Fruit fly (Drosophila melanogaster) whole organism, embryonic: ENCODE results near the gene CG5181.

ENCODE experiments used
- C15 ChIP-seq: fragments of 200-800 bp; sonication (Bioruptor generic); IDR thresholded peaks from 3 replicates; pipeline ENCODE4 v1.3.6; 2022; ENCODE audit warnings: missing biosample characterization, missing genetic modification characterization
- CG10979 ChIP-seq: fragments of 200-800 bp; sonication (Bioruptor generic); optimal IDR thresholded peaks from 2 replicates; lab custom pipeline; 2018; ENCODE audit warnings: missing biosample characterization, mild to moderate bottlenecking, missing genetic modification characterization, moderate library complexity
- CG11398 ChIP-seq: fragments of 200-800 bp; sonication (Bioruptor generic); optimal IDR thresholded peaks from 2 replicates; lab custom pipeline; 2016; ENCODE audit warnings: missing biosample characterization, missing genetic modification characterization
- CG12071 ChIP-seq: fragments of 200-800 bp; sonication (Bioruptor generic); optimal IDR thresholded peaks from 3 replicates; lab custom pipeline; 2018; ENCODE audit warnings: missing biosample characterization, mild to moderate bottlenecking, missing genetic modification characterization
- CG12769 ChIP-seq: fragments of 200-800 bp; sonication (Bioruptor generic); optimal IDR thresholded peaks from 2 replicates; lab custom pipeline; 2019; ENCODE audit warnings: missing biosample characterization, mild to moderate bottlenecking, missing genetic modification characterization, moderate library complexity
- CG15011 ChIP-seq: fragments of 200-800 bp; sonication (Bioruptor generic); optimal IDR thresholded peaks from 3 replicates; lab custom pipeline; 2018; ENCODE audit warnings: missing biosample characterization, mild to moderate bottlenecking, missing genetic modification characterization
- CG17328 ChIP-seq: fragments of 200-800 bp; sonication (Bioruptor generic); IDR thresholded peaks from 2 replicates; pipeline ENCODE4 v1.3.6; 2022; ENCODE audit warnings: missing biosample characterization, missing genetic modification characterization
- CG17568 ChIP-seq: fragments of 200-800 bp; sonication (Bioruptor generic); optimal IDR thresholded peaks from 2 replicates; lab custom pipeline; 2018; ENCODE audit warnings: missing biosample characterization, mild to moderate bottlenecking, missing genetic modification characterization, moderate library complexity
- CG2120 ChIP-seq: fragments of 200-800 bp; sonication (Bioruptor generic); optimal IDR thresholded peaks from 3 replicates; lab custom pipeline; 2016; ENCODE audit warnings: missing biosample characterization, missing genetic modification characterization
- CG3163 ChIP-seq: fragments of 200-800 bp; sonication (Bioruptor generic); optimal IDR thresholded peaks from 3 replicates; lab custom pipeline; 2016; ENCODE audit warnings: missing biosample characterization, missing genetic modification characterization
- CG3838 ChIP-seq: fragments of 200-800 bp; sonication (Bioruptor generic); optimal IDR thresholded peaks from 3 replicates; lab custom pipeline; 2016; ENCODE audit warnings: missing biosample characterization, missing genetic modification characterization
- CG4328 ChIP-seq: fragments of 200-800 bp; sonication (Bioruptor generic); optimal IDR thresholded peaks from 3 replicates; lab custom pipeline; 2017; ENCODE audit warnings: missing biosample characterization, missing genetic modification reagents, missing genetic modification characterization
- CG4424 ChIP-seq: fragments of 200-800 bp; sonication (Bioruptor generic); optimal IDR thresholded peaks from 3 replicates; lab custom pipeline; 2016; ENCODE audit warnings: missing biosample characterization, missing genetic modification characterization
- CG4617 ChIP-seq: fragments of 200-800 bp; sonication (Bioruptor generic); optimal IDR thresholded peaks from 3 replicates; lab custom pipeline; 2016; ENCODE audit warnings: missing biosample characterization, missing genetic modification characterization, borderline replicate concordance
- CG4707 ChIP-seq: fragments of 200-800 bp; sonication (Bioruptor generic); optimal IDR thresholded peaks from 2 replicates; lab custom pipeline; 2018; ENCODE audit warnings: missing biosample characterization, mild to moderate bottlenecking, missing genetic modification characterization, moderate library complexity
- CG6175 ChIP-seq: fragments of 200-800 bp; sonication (Bioruptor generic); IDR thresholded peaks from 3 replicates; pipeline ENCODE4 v1.3.6; 2022; ENCODE audit warnings: missing biosample characterization, missing genetic modification characterization
- CG7987 ChIP-seq: fragments of 200-800 bp; sonication (Bioruptor generic); optimal IDR thresholded peaks from 2 replicates; lab custom pipeline; 2018; ENCODE audit warnings: missing biosample characterization, mild to moderate bottlenecking, missing genetic modification characterization, moderate library complexity
- CG8089 ChIP-seq: fragments of 200-800 bp; sonication (Bioruptor generic); optimal IDR thresholded peaks from 3 replicates; lab custom pipeline; 2016; ENCODE audit warnings: missing biosample characterization, missing genetic modification characterization
- CG9797 ChIP-seq: fragments of 200-800 bp; sonication (Bioruptor generic); optimal IDR thresholded peaks from 3 replicates; lab custom pipeline; 2018; ENCODE audit warnings: missing biosample characterization, mild to moderate bottlenecking, missing genetic modification characterization
- Dp ChIP-seq: fragments of 200-800 bp; sonication (Bioruptor generic); optimal IDR thresholded peaks from 2 replicates; lab custom pipeline; 2018; ENCODE audit warnings: missing biosample characterization, mild to moderate bottlenecking, missing genetic modification characterization, moderate library complexity
- Elba2 ChIP-seq: fragments of 200-800 bp; sonication (Bioruptor generic); optimal IDR thresholded peaks from 3 replicates; lab custom pipeline; 2016; ENCODE audit warnings: missing biosample characterization, missing genetic modification characterization
- HHEX ChIP-seq: fragments of 200-800 bp; sonication (Bioruptor generic); optimal IDR thresholded peaks from 3 replicates; lab custom pipeline; 2017; ENCODE audit warnings: missing biosample characterization, mild to moderate bottlenecking, missing genetic modification characterization, missing genetic modification reagents
- Hey ChIP-seq: fragments of 200-800 bp; sonication (Bioruptor generic); optimal IDR thresholded peaks from 3 replicates; lab custom pipeline; 2018; ENCODE audit warnings: missing biosample characterization, mild to moderate bottlenecking, missing genetic modification characterization
- HmgZ ChIP-seq: fragments of 200-800 bp; sonication (Bioruptor generic); optimal IDR thresholded peaks from 2 replicates; lab custom pipeline; 2018; ENCODE audit warnings: missing biosample characterization, mild to moderate bottlenecking, missing genetic modification characterization
- Hr78 ChIP-seq, 2 experiments: fragments of 200-800 bp in 1 of 2; fragments of >200 bp in 1 of 2; sonication (Bioruptor generic) in 1 of 2; optimal IDR thresholded peaks; 2 replicates each; lab custom pipeline; 2017 to 2019; ENCODE audit warnings: missing biosample characterization in 2 of 2, missing genetic modification characterization in 2 of 2, mild to moderate bottlenecking in 1 of 2, moderate library complexity in 1 of 2
- Lim3 ChIP-seq: fragments of 200-800 bp; sonication (Bioruptor generic); IDR thresholded peaks from 2 replicates; pipeline ENCODE4 v1.3.6; 2022; ENCODE audit warnings: missing biosample characterization, missing genetic modification characterization
- NK7.1 ChIP-seq: fragments of 200-800 bp; sonication (Bioruptor generic); optimal IDR thresholded peaks from 3 replicates; lab custom pipeline; 2016; ENCODE audit warnings: missing biosample characterization, missing genetic modification characterization
- Nf-YC ChIP-seq: fragments of 200-800 bp; optimal IDR thresholded peaks from 3 replicates; lab custom pipeline; 2019; ENCODE audit warnings: missing biosample characterization, mild to moderate bottlenecking, missing genetic modification characterization, moderate library complexity
- Scr ChIP-seq: fragments of 200-800 bp; sonication (Bioruptor generic); IDR thresholded peaks from 2 replicates; pipeline ENCODE4 v1.3.6; 2022; ENCODE audit warnings: missing biosample characterization, missing genetic modification characterization; ENCODE audit not compliant: partially characterized antibody
- Sry-δ ChIP-seq: fragments of 200-800 bp; sonication (Bioruptor generic); optimal IDR thresholded peaks from 2 replicates; lab custom pipeline; 2016; ENCODE audit warnings: missing biosample characterization, missing genetic modification characterization
- Usf ChIP-seq: fragments of 200-800 bp; sonication (Bioruptor generic); optimal IDR thresholded peaks from 2 replicates; lab custom pipeline; 2017; ENCODE audit warnings: missing genotype, missing biosample characterization, missing genetic modification characterization
- aop ChIP-seq: fragments of 200-800 bp; sonication (Bioruptor generic); IDR thresholded peaks from 2 replicates; pipeline ENCODE4 v1.3.6; 2022; ENCODE audit warnings: missing biosample characterization, missing genetic modification characterization
- bbx ChIP-seq: fragments of 200-800 bp; sonication (Bioruptor generic); IDR thresholded peaks from 2 replicates; pipeline ENCODE4 v1.3.6; 2022; ENCODE audit warnings: missing biosample characterization, missing genetic modification characterization; ENCODE audit not compliant: partially characterized antibody
- btn ChIP-seq: fragments of 200-800 bp; sonication (Bioruptor generic); optimal IDR thresholded peaks from 2 replicates; lab custom pipeline; 2016; ENCODE audit warnings: missing biosample characterization, missing genetic modification characterization
- cato ChIP-seq: fragments of 200-800 bp; sonication (Bioruptor generic); optimal IDR thresholded peaks from 2 replicates; lab custom pipeline; 2016; ENCODE audit warnings: missing biosample characterization, missing genetic modification characterization, borderline replicate concordance
- ems ChIP-seq: fragments of 200-800 bp; sonication (Bioruptor generic); optimal IDR thresholded peaks from 3 replicates; lab custom pipeline; 2016; ENCODE audit warnings: missing biosample characterization, missing genetic modification characterization
- fu2 ChIP-seq: fragments of 200-800 bp; sonication (Bioruptor generic); optimal IDR thresholded peaks from 2 replicates; lab custom pipeline; 2016; ENCODE audit warnings: missing biosample characterization, missing genetic modification characterization
- gce ChIP-seq: fragments of 200-800 bp; sonication (Bioruptor generic); IDR thresholded peaks from 3 replicates; pipeline ENCODE4 v1.3.6; 2022; ENCODE audit warnings: missing biosample characterization, missing genetic modification characterization
- grau ChIP-seq: fragments of 200-800 bp; optimal IDR thresholded peaks from 3 replicates; lab custom pipeline; 2019; ENCODE audit warnings: missing biosample characterization, mild to moderate bottlenecking, missing genetic modification characterization, moderate library complexity
- her ChIP-seq: fragments of 200-800 bp; sonication (Bioruptor generic); optimal IDR thresholded peaks from 2 replicates; lab custom pipeline; 2016; ENCODE audit warnings: missing biosample characterization, missing genetic modification characterization
- lab ChIP-seq: fragments of 200-800 bp; sonication (Bioruptor generic); optimal IDR thresholded peaks from 3 replicates; lab custom pipeline; 2017; ENCODE audit warnings: missing biosample characterization, missing genetic modification characterization, mild to moderate bottlenecking, moderate library complexity, missing genetic modification reagents
- lbe ChIP-seq: fragments of 200-800 bp; sonication (Bioruptor generic); optimal IDR thresholded peaks from 2 replicates; lab custom pipeline; 2016; ENCODE audit warnings: missing biosample characterization, mild to moderate bottlenecking, missing genetic modification characterization
- lmd ChIP-seq: fragments of 200-800 bp; sonication (Bioruptor generic); IDR thresholded peaks from 2 replicates; pipeline ENCODE4 v1.3.6; 2022; ENCODE audit warnings: missing biosample characterization, missing genetic modification characterization
- maf-S ChIP-seq: fragments of 200-800 bp; sonication (Bioruptor generic); optimal IDR thresholded peaks from 2 replicates; lab custom pipeline; 2016; ENCODE audit warnings: missing biosample characterization, missing genetic modification characterization
- org-1 ChIP-seq: fragments of 200-800 bp; sonication (Bioruptor generic); optimal IDR thresholded peaks from 2 replicates; lab custom pipeline; 2017; ENCODE audit warnings: missing biosample characterization, missing genetic modification characterization
- repo ChIP-seq: fragments of 200-800 bp; sonication (Bioruptor generic); optimal IDR thresholded peaks from 2 replicates; lab custom pipeline; 2016; ENCODE audit warnings: missing biosample characterization, missing genetic modification characterization
- ro ChIP-seq: fragments of 200-800 bp; sonication (Bioruptor generic); IDR thresholded peaks from 2 replicates; pipeline ENCODE4 v1.3.6; 2022; ENCODE audit warnings: missing biosample characterization, missing genetic modification characterization
- shn ChIP-seq: fragments of 200-800 bp; sonication (Bioruptor generic); optimal IDR thresholded peaks from 3 replicates; lab custom pipeline; 2016; ENCODE audit warnings: missing biosample characterization, missing genetic modification characterization
- sisA ChIP-seq: fragments of 200-800 bp; sonication (Bioruptor generic); IDR thresholded peaks from 2 replicates; pipeline ENCODE4 v1.3.6; 2022; ENCODE audit warnings: missing biosample characterization, missing genetic modification characterization
- trem ChIP-seq: fragments of 200-800 bp; optimal IDR thresholded peaks from 3 replicates; lab custom pipeline; 2019; ENCODE audit warnings: missing biosample characterization, mild to moderate bottlenecking, missing genetic modification characterization, moderate library complexity

The CG5181 gene

dm6 chr2L:7411947-7412621 is 2.5 kb upstream of the CG5181 start, which contains the start of gene chm (continued):
- TF ChIP-seq Lim3 (GFP tag; lab: Robert Waterston, UW): no peak
- no peak for TF ChIP-seq CG7987 (GFP tag; lab: Kevin White, UChicago)
- TF ChIP-seq Dp: peak; percentile 37
- TF ChIP-seq trem (tag; lab: Kevin White, UChicago): peak; percentile 52
- TF ChIP-seq shn: peak; percentile 3
- TF ChIP-seq ems (GFP tag; lab: Kevin White, UChicago): no peak
- no peak for TF ChIP-seq CG15011
- TF ChIP-seq Nf-YC (tag; lab: Kevin White, UChicago): peak; percentile 26
- TF ChIP-seq CG4424: peak; percentile 26
- no peak for TF ChIP-seq Hey (tag; lab: Kevin White, UChicago)
- peak; percentile 69 for TF ChIP-seq CG4617
- no peak for TF ChIP-seq aop
- peak; percentile 32; the same call in 1 of the 2 replicates for TF ChIP-seq lmd (GFP tag; lab: Robert Waterston, UW)
- no peak for TF ChIP-seq maf-S
- TF ChIP-seq sisA (GFP tag; lab: Robert Waterston, UW): no peak; the same call in none of the 2 replicates
- peak; percentile 39 for TF ChIP-seq CG12769 (tag; lab: Kevin White, UChicago)
- no peak for TF ChIP-seq org-1 (GFP tag; lab: Kevin White, UChicago)
- TF ChIP-seq her (GFP tag; lab: Kevin White, UChicago): peak; percentile 22
- no peak for TF ChIP-seq Elba2
- peak; percentile 60 for TF ChIP-seq HmgZ (tag; lab: Kevin White, UChicago)
- peak; percentile 6 for TF ChIP-seq CG3163 (GFP tag; lab: Kevin White, UChicago)
- peak; percentile 50 for TF ChIP-seq grau (tag; lab: Kevin White, UChicago)
- TF ChIP-seq bbx (GFP tag; lab: Robert Waterston, UW): peak; percentile 87
- no peak for TF ChIP-seq CG17568 (GFP tag; lab: Kevin White, UChicago)
- TF ChIP-seq CG11398 (GFP tag; lab: Kevin White, UChicago): no peak
- TF ChIP-seq cato: no peak
- TF ChIP-seq CG10979: no peak
- no peak for TF ChIP-seq repo (GFP tag; lab: Kevin White, UChicago)
- TF ChIP-seq lab: no peak
- TF ChIP-seq Hr78 (GFP tag; optimal IDR thresholded peaks at IDR 0.05; lab: Kevin White, UChicago): no peak
- peak; percentile 88 for TF ChIP-seq Scr (GFP tag; lab: Robert Waterston, UW)
- TF ChIP-seq CG4707 (GFP tag; lab: Kevin White, UChicago): no peak
- TF ChIP-seq CG9797 (GFP tag; lab: Kevin White, UChicago): peak; percentile 77
- peak; percentile 4 for TF ChIP-seq fu2
- no peak for TF ChIP-seq HHEX (GFP tag; lab: Kevin White, UChicago)
- peak; percentile 67 for TF ChIP-seq CG2120 (GFP tag; lab: Kevin White, UChicago)
- no peak for TF ChIP-seq CG6175 (GFP tag; lab: Robert Waterston, UW)
- TF ChIP-seq C15: no peak
- no peak for TF ChIP-seq CG17328 (GFP tag; lab: Robert Waterston, UW)
- TF ChIP-seq btn: no peak
- peak; percentile 1 for TF ChIP-seq CG8089
- TF ChIP-seq Sry-δ (GFP tag; lab: Kevin White, UChicago): peak; percentile 92
- TF ChIP-seq NK7.1: no peak
- TF ChIP-seq CG4328 (GFP tag; lab: Kevin White, UChicago): no peak
- TF ChIP-seq lbe: peak; percentile 26
- no peak for TF ChIP-seq CG3838 (GFP tag; lab: Kevin White, UChicago)
- TF ChIP-seq ro (GFP tag; lab: Robert Waterston, UW): no peak
- no peak for TF ChIP-seq gce (GFP tag; lab: Robert Waterston, UW)
- no peak for TF ChIP-seq Usf (GFP tag; lab: Kevin White, UChicago)
- TF ChIP-seq CG12071: no peak
